Worm (Caenorhabditis elegans): ENCODE measurements around the gene D2023.4.

Gene D2023.4

DNA sequence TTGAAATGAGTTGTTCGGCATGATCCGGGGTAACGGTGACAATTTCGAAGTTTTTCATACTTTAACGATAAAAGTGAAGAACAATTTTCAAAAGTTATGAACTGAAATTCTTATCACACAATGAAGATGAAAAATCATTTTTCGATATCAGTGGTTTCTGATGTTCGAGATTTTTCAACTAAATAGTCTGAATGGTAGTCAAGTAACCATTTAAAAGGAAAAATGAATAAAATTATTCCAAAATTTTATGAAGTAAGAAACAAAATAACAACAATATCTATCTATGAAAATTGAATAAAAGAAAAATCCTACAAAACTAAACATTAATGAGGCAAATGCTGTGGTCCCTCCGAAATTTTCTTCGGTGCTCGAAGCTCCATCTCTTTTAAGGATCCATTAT is at the start of gene D2023.4:
D2023.4 (minus strand) TSS at position 101 of the 400 bp plus-strand sequence.
- TF ChIP-seq flt-1 (GFP tag; IDR thresholded peaks at IDR 0.05), result no peak
- no peak for TF ChIP-seq ztf-23 (GFP tag; IDR thresholded peaks at IDR 0.05)
- no peak for TF ChIP-seq ref-1 (GFP tag; conservative IDR thresholded peaks at IDR 0.05)
- no peak for TF ChIP-seq cog-1 (tag; optimal IDR thresholded peaks at IDR 0.05)
- TF ChIP-seq tab-1 (GFP tag; IDR thresholded peaks at IDR 0.05), result no peak

- TF ChIP-seq klf-2 (GFP tag; conservative IDR thresholded peaks at IDR 0.05) (no peak), tab-1 (GFP tag; IDR thresholded peaks at IDR 0.05) (no peak), cog-1 (tag; optimal IDR thresholded peaks at IDR 0.05) (no peak), flt-1 (GFP tag; IDR thresholded peaks at IDR 0.05) (no peak), ref-1 (GFP tag; conservative IDR thresholded peaks at IDR 0.05) (no peak)
Measured at ce11 chrV:11875060-11875459, 49.5 kb upstream of the D2023.4 start, which contains the start of gene sulp-4. TSS of gene sulp-4 (plus strand) at chrV:11875360.

- TF ChIP-seq klf-2 (GFP tag; conservative IDR thresholded peaks at IDR 0.05) (no peak), T22C8.4 (GFP tag; IDR thresholded peaks at IDR 0.05) (no peak), ztf-23 (GFP tag; IDR thresholded peaks at IDR 0.05) (no peak), cog-1 (tag; optimal IDR thresholded peaks at IDR 0.05) (no peak), ztf-29 (GFP tag; IDR thresholded peaks at IDR 0.05) (no peak), med-1 (GFP tag; optimal IDR thresholded peaks at IDR 0.05; ENCODE audit: insufficient read depth) (no peak), ref-1 (GFP tag; conservative IDR thresholded peaks at IDR 0.05) (no peak), flt-1 (GFP tag; IDR thresholded peaks at IDR 0.05) (no peak), tab-1 (GFP tag; IDR thresholded peaks at IDR 0.05) (no peak)
Measured at ce11 chrV:11868142-11868541, 42.6 kb upstream of the D2023.4 start, which contains the start of gene R13H4.7. TSS of gene R13H4.7 (minus strand) at chrV:11868242.

ce11 chrV:11862817-11863216 is 37.3 kb upstream of the D2023.4 start, which contains the start of gene R13H4.6:
TSS of gene R13H4.6 (plus strand) at chrV:11863117.
- TF ChIP-seq cog-1 (tag; optimal IDR thresholded peaks at IDR 0.05) (no peak), ref-1 (GFP tag; conservative IDR thresholded peaks at IDR 0.05) (no peak), T22C8.4 (GFP tag; IDR thresholded peaks at IDR 0.05) (no peak), klf-2 (GFP tag; conservative IDR thresholded peaks at IDR 0.05) (no peak), flt-1 (GFP tag; IDR thresholded peaks at IDR 0.05) (no peak), med-1 (GFP tag; optimal IDR thresholded peaks at IDR 0.05; ENCODE audit: insufficient read depth) (no peak), ztf-23 (GFP tag; IDR thresholded peaks at IDR 0.05) (no peak), tab-1 (GFP tag; IDR thresholded peaks at IDR 0.05) (no peak), ztf-29 (GFP tag; IDR thresholded peaks at IDR 0.05) (no peak)

- TF ChIP-seq tab-1 (GFP tag; IDR thresholded peaks at IDR 0.05) (no peak), med-1 (GFP tag; optimal IDR thresholded peaks at IDR 0.05; ENCODE audit: insufficient read depth) (no peak)
Measured at ce11 chrV:11861880-11862544, 36.5 kb upstream of the D2023.4 start.

ce11 chrV:11860375-11860774 is 34.8 kb upstream of the D2023.4 start, which contains the start of gene R13H4.5:
TSS of gene R13H4.5 (plus strand) at chrV:11860675.
- TF ChIP-seq flt-1 (GFP tag; IDR thresholded peaks at IDR 0.05), result no peak
- no peak for TF ChIP-seq T22C8.4 (GFP tag; IDR thresholded peaks at IDR 0.05)
- TF ChIP-seq tab-1 (GFP tag; IDR thresholded peaks at IDR 0.05), result no peak
- no peak for TF ChIP-seq ztf-29 (GFP tag; IDR thresholded peaks at IDR 0.05)
- no peak for TF ChIP-seq cog-1 (tag; optimal IDR thresholded peaks at IDR 0.05)
- no peak for TF ChIP-seq klf-2 (GFP tag; conservative IDR thresholded peaks at IDR 0.05)
- TF ChIP-seq ref-1 (GFP tag; conservative IDR thresholded peaks at IDR 0.05), result no peak
- TF ChIP-seq med-1 (GFP tag; optimal IDR thresholded peaks at IDR 0.05; ENCODE audit: insufficient read depth), result no peak
- TF ChIP-seq ztf-23 (GFP tag; IDR thresholded peaks at IDR 0.05), result no peak

ce11 chrV:11859082-11859858 is 33.7 kb upstream of the D2023.4 start:
- TF ChIP-seq flt-1 (GFP tag; IDR thresholded peaks at IDR 0.05) (no peak), T22C8.4 (GFP tag; IDR thresholded peaks at IDR 0.05) (no peak), ztf-29 (GFP tag; IDR thresholded peaks at IDR 0.05) (no peak), ztf-23 (GFP tag; IDR thresholded peaks at IDR 0.05) (no peak), cog-1 (tag; optimal IDR thresholded peaks at IDR 0.05) (no peak), med-1 (GFP tag; optimal IDR thresholded peaks at IDR 0.05; ENCODE audit: insufficient read depth) (no peak), tab-1 (GFP tag; IDR thresholded peaks at IDR 0.05) (no peak), klf-2 (GFP tag; conservative IDR thresholded peaks at IDR 0.05) (no peak), ref-1 (GFP tag; conservative IDR thresholded peaks at IDR 0.05) (no peak)

ce11 chrV:11858299-11858698 is 32.7 kb upstream of the D2023.4 start:
- TF ChIP-seq ztf-29 (GFP tag; IDR thresholded peaks at IDR 0.05) (no peak), flt-1 (GFP tag; IDR thresholded peaks at IDR 0.05) (no peak), tab-1 (GFP tag; IDR thresholded peaks at IDR 0.05) (no peak), cog-1 (tag; optimal IDR thresholded peaks at IDR 0.05) (no peak), T22C8.4 (GFP tag; IDR thresholded peaks at IDR 0.05) (no peak), med-1 (GFP tag; optimal IDR thresholded peaks at IDR 0.05; ENCODE audit: insufficient read depth) (no peak), klf-2 (GFP tag; conservative IDR thresholded peaks at IDR 0.05) (no peak), ref-1 (GFP tag; conservative IDR thresholded peaks at IDR 0.05) (no peak), ztf-23 (GFP tag; IDR thresholded peaks at IDR 0.05) (no peak)

DNA sequence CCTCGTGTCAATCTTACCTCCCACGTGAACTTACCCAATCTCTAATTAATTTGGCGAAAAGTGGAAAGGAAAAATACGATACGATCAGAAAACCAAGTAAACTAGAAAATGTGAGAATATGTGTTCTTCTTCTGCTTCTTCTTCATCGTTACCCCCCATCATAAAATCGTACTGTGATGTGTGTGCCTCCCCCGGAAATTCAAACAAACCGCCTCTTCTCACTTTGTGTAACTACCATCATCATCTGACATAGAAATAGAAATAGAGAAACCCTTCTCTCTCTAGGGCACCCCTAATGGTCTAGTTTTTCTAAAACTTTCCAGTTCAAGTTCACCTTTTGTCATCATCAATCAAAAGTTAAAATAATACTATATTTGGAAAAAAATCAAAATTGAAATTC is 32.2 kb upstream of the D2023.4 start:
- TF ChIP-seq ztf-29 (GFP tag; IDR thresholded peaks at IDR 0.05) (no peak), klf-2 (GFP tag; conservative IDR thresholded peaks at IDR 0.05) (no peak), med-1 (GFP tag; optimal IDR thresholded peaks at IDR 0.05; ENCODE audit: insufficient read depth) (no peak), cog-1 (tag; optimal IDR thresholded peaks at IDR 0.05) (no peak), tab-1 (GFP tag; IDR thresholded peaks at IDR 0.05) (no peak), ref-1 (GFP tag; conservative IDR thresholded peaks at IDR 0.05) (no peak), flt-1 (GFP tag; IDR thresholded peaks at IDR 0.05) (no peak), ztf-23 (GFP tag; IDR thresholded peaks at IDR 0.05) (no peak), T22C8.4 (GFP tag; IDR thresholded peaks at IDR 0.05) (no peak)
